Worm (Caenorhabditis elegans) whole organism, mixed stage, embryonic: Measurements from ENCODE around the gene Y39A3A.4.

Experiments used
- drap-1 ChIP-seq: fragments of 200-800 bp; sonication (Bioruptor generic); optimal IDR thresholded peaks from 3 replicates; lab custom pipeline; 2018; ENCODE audit warnings: mild to moderate bottlenecking, missing genetic modification characterization, missing compliant biosample characterization
- elt-3 ChIP-seq: fragments of 150-350 bp; optimal IDR thresholded peaks from 2 replicates; lab custom pipeline; 2014; ENCODE audit warnings: missing biosample characterization, missing genetic modification characterization
- mep-1 ChIP-seq: fragments of 150-350 bp; optimal IDR thresholded peaks from 2 replicates; lab custom pipeline; 2017; ENCODE audit warnings: missing biosample characterization, missing genetic modification reagents, missing genetic modification characterization, inconsistent platforms
- nhr-28 ChIP-seq: fragments of 150-350 bp; optimal IDR thresholded peaks from 2 replicates; lab custom pipeline; 2014; ENCODE audit warnings: missing biosample characterization, missing genetic modification characterization
- unc-62 ChIP-seq: fragments of 150-350 bp; optimal IDR thresholded peaks from 2 replicates; lab custom pipeline; 2014; ENCODE audit warnings: missing biosample characterization, missing genetic modification reagents, missing genetic modification characterization
- ztf-11 ChIP-seq: fragments of 150-350 bp; optimal IDR thresholded peaks from 2 replicates; lab custom pipeline; 2014; ENCODE audit warnings: missing biosample characterization, missing genetic modification characterization

- TF ChIP-seq mep-1: no peak
- no peak for TF ChIP-seq ztf-11
- no peak for TF ChIP-seq unc-62 (GFP tag; lab: Kevin White, UChicago)
- TF ChIP-seq elt-3 (tag; lab: Kevin White, UChicago): no peak
- no peak for TF ChIP-seq nhr-28 (tag; lab: Kevin White, UChicago)
- TF ChIP-seq drap-1 (GFP tag; lab: Kevin White, UChicago): no peak
Observed at ce11 chrIII:2049825-2050224, 26.6 kb downstream of the Y39A3A.4 start.
